Worm (Caenorhabditis elegans): ENCODE measurements around the gene dot-1.2.

dot-1.2 gene

ce11 chrX:11869260-11869659 lies at the start of gene dot-1.2:
Gene dot-1.2 (minus strand): TSS chrX:11869360.
- TF ChIP-seq lin-54 (GFP tag; optimal IDR thresholded peaks at IDR 0.05) (no peak), let-607 (tag; optimal IDR thresholded peaks at IDR 0.05) (no peak), mcd-1 (GFP tag; IDR thresholded peaks at IDR 0.05) (no peak), ceh-27 (GFP tag; optimal IDR thresholded peaks at IDR 0.05) (no peak), dpl-1 (GFP tag; optimal IDR thresholded peaks at IDR 0.05) (no peak), lir-1 (GFP tag; conservative IDR thresholded peaks at IDR 0.05) (no peak), die-1 (tag; optimal IDR thresholded peaks at IDR 0.05) (no peak), Y79H2A.3 (GFP tag; conservative IDR thresholded peaks at IDR 0.05) (no peak), attf-5 (GFP tag; optimal IDR thresholded peaks at IDR 0.05) (no peak), egrh-3 (GFP tag; IDR thresholded peaks at IDR 0.05) (no peak), nhr-90 (tag; optimal IDR thresholded peaks at IDR 0.05) (no peak), F57A8.1 (GFP tag; optimal IDR thresholded peaks at IDR 0.05) (no peak), D2030.7 (GFP tag; IDR thresholded peaks at IDR 0.05) (no peak), C06A6.2 (GFP tag; conservative IDR thresholded peaks at IDR 0.05) (no peak), Y53G8AR.9 (GFP tag; conservative IDR thresholded peaks at IDR 0.05) (no peak), pha-4 (tag; optimal IDR thresholded peaks at IDR 0.05) (no peak), F33H1.4 (GFP tag; IDR thresholded peaks at IDR 0.05) (no peak), lin-35 (GFP tag; optimal IDR thresholded peaks at IDR 0.05) (no peak), lin-26 (GFP tag; IDR thresholded peaks at IDR 0.05) (no peak), K12H6.12 (tag; optimal IDR thresholded peaks at IDR 0.05) (no peak)

- TF ChIP-seq efl-1 (GFP tag; optimal IDR thresholded peaks at IDR 0.05) (no peak), bed-2 (GFP tag; IDR thresholded peaks at IDR 0.05) (no peak), snpc-3.4 (tag; optimal IDR thresholded peaks at IDR 0.05) (no peak), F52B5.7 (tag; optimal IDR thresholded peaks at IDR 0.05) (no peak), ccch-3 (GFP tag; optimal IDR thresholded peaks at IDR 0.05) (no peak), lir-1 (GFP tag; conservative IDR thresholded peaks at IDR 0.05) (no peak), Y95B8A.8 (GFP tag; IDR thresholded peaks at IDR 0.05) (no peak), hlh-26 (GFP tag; conservative IDR thresholded peaks at IDR 0.05) (no peak), K12H6.12 (tag; optimal IDR thresholded peaks at IDR 0.05) (no peak), ceh-40 (GFP tag; IDR thresholded peaks at IDR 0.05) (no peak), hmg-1.2 (GFP tag; IDR thresholded peaks at IDR 0.05) (no peak), pha-4 (tag; optimal IDR thresholded peaks at IDR 0.05) (no peak), lin-35 (GFP tag; optimal IDR thresholded peaks at IDR 0.05) (no peak), B0261.1 (tag; optimal IDR thresholded peaks at IDR 0.05) (no peak), attf-3 (GFP tag; conservative IDR thresholded peaks at IDR 0.05) (no peak), sea-2 (GFP tag; IDR thresholded peaks at IDR 0.05) (no peak), ztf-22 (GFP tag; optimal IDR thresholded peaks at IDR 0.05) (no peak), mcd-1 (GFP tag; IDR thresholded peaks at IDR 0.05) (no peak)
Measured at ce11 chrX:11917994-11918393, 48.8 kb upstream of the dot-1.2 start, which contains the start of gene Y62H9A.16. Gene Y62H9A.16 (plus strand): TSS chrX:11918294.

- TF ChIP-seq sea-2 (GFP tag; IDR thresholded peaks at IDR 0.05): no peak
- no peak for TF ChIP-seq ceh-58 (GFP tag; IDR thresholded peaks at IDR 0.05)
- TF ChIP-seq hmg-1.2 (GFP tag; IDR thresholded peaks at IDR 0.05): no peak
- no peak for TF ChIP-seq attf-6 (GFP tag; IDR thresholded peaks at IDR 0.05)
- no peak for TF ChIP-seq egl-44 (GFP tag; IDR thresholded peaks at IDR 0.05)
- TF ChIP-seq B0261.1 (tag; optimal IDR thresholded peaks at IDR 0.05): no peak
- TF ChIP-seq F52B5.7 (tag; optimal IDR thresholded peaks at IDR 0.05): no peak
Measured at ce11 chrX:11916705-11917104, 47.5 kb upstream of the dot-1.2 start, which contains the start of gene Y62H9A.13. Gene Y62H9A.13 (plus strand): TSS chrX:11917005.
